Worm (Caenorhabditis elegans) whole organism, L3 larva: Measurements from ENCODE around the gene H24K24.2.

Source experiments
- nhr-11 ChIP-seq: fragments of 150-350 bp; optimal IDR thresholded peaks from 2 replicates; lab custom pipeline; 2014; ENCODE audit warnings: missing biosample characterization, missing genetic modification characterization
- nhr-28 ChIP-seq: fragments of 150-350 bp; optimal IDR thresholded peaks from 2 replicates; lab custom pipeline; 2014; ENCODE audit warnings: missing biosample characterization, missing genetic modification characterization
- nhr-77 ChIP-seq: fragments of 150-350 bp; optimal IDR thresholded peaks from 2 replicates; lab custom pipeline; 2014; ENCODE audit warnings: missing biosample characterization, missing genetic modification characterization

- TF ChIP-seq nhr-28 (tag; lab: Kevin White, UChicago) (no peak), nhr-11 (tag; lab: Kevin White, UChicago) (no peak), nhr-77 (tag; lab: Kevin White, UChicago) (no peak)
Measured at ce11 chrV:915716-916115, 1.9 kb upstream of the H24K24.2 start.
